Worm (Caenorhabditis elegans) whole organism, young adult: ENCODE measurements around the gene srd-49.

Experiments used
- dpl-1 ChIP-seq: fragments of 150-350 bp; optimal IDR thresholded peaks from 2 replicates; lab custom pipeline; 2014; ENCODE audit warnings: missing biosample characterization, missing genetic modification reagents, missing genetic modification characterization
- nhr-179 ChIP-seq: sonication (generic microtip); optimal IDR thresholded peaks from 2 replicates; lab custom pipeline; 2016; ENCODE audit warnings: mild to moderate bottlenecking, missing genetic modification characterization, missing compliant biosample characterization

DNA sequence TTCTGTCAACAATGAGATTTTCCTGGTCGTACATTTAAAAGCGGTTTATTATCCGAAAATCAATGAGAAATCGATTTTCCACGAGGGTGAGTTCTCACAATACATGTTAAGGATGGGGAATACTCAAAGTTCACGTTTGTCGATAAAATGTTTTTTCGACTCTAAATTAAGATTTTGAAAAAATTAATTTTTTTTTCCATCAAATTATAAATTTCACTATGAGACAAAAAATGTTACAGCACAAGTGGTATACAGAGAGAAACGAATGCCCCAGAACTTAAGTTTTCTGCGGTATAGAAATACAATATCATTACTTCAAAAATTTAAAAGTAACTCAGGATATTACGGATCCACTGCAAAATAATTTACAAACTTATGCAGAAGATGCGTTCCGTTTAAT, 16.2 kb upstream of the srd-49 start, which contains the start of gene R04B5.1:
- no peak for TF ChIP-seq dpl-1
- no peak for TF ChIP-seq nhr-179 (tag; lab: Kevin White, UChicago)
